Worm (Caenorhabditis elegans) whole organism, midembryonic: ENCODE data around the gene Y54F10AR.2.

Experiments used
- T22C8.4 ChIP-seq: fragments of 200-800 bp; sonication (Bioruptor generic); IDR thresholded peaks from 2 replicates; pipeline ENCODE4 v1.3.6; 2022; ENCODE audit warnings: missing genetic modification characterization, missing compliant biosample characterization
- cog-1 ChIP-seq: sonication (generic microtip); optimal IDR thresholded peaks from 2 replicates; lab custom pipeline; 2016; ENCODE audit warnings: missing genetic modification characterization, missing compliant biosample characterization
- flt-1 ChIP-seq: fragments of 200-800 bp; sonication (Bioruptor generic); IDR thresholded peaks from 2 replicates; pipeline ENCODE4 v1.3.6; 2022; ENCODE audit warnings: missing genetic modification characterization, missing compliant biosample characterization
- klf-2 ChIP-seq: fragments of 200-800 bp; sonication (Bioruptor generic); conservative IDR thresholded peaks from 2 replicates; pipeline ENCODE4 v1.3.6; 2022; ENCODE audit warnings: missing genetic modification reagents, missing genetic modification characterization, missing compliant biosample characterization
- med-1 ChIP-seq: sonication (generic microtip); optimal IDR thresholded peaks from 2 replicates; lab custom pipeline; 2017; ENCODE audit warnings: missing genetic modification characterization, mild to moderate bottlenecking, missing compliant biosample characterization, antibody characterized with exemption, missing genetic modification reagents; ENCODE audit not compliant: insufficient read depth
- tab-1 ChIP-seq: fragments of 200-800 bp; sonication (Bioruptor generic); IDR thresholded peaks from 2 replicates; pipeline ENCODE4 v1.3.6; 2022; ENCODE audit warnings: missing genetic modification characterization, missing compliant biosample characterization
- ztf-23 ChIP-seq: fragments of 200-800 bp; sonication (Bioruptor generic); IDR thresholded peaks from 2 replicates; pipeline ENCODE4 v1.3.6; 2022; ENCODE audit warnings: missing genetic modification reagents, missing genetic modification characterization, missing compliant biosample characterization
- ztf-29 ChIP-seq: fragments of 200-800 bp; sonication (Bioruptor generic); IDR thresholded peaks from 2 replicates; pipeline ENCODE4 v1.3.6; 2022; ENCODE audit warnings: missing genetic modification reagents, missing genetic modification characterization, missing compliant biosample characterization

DNA sequence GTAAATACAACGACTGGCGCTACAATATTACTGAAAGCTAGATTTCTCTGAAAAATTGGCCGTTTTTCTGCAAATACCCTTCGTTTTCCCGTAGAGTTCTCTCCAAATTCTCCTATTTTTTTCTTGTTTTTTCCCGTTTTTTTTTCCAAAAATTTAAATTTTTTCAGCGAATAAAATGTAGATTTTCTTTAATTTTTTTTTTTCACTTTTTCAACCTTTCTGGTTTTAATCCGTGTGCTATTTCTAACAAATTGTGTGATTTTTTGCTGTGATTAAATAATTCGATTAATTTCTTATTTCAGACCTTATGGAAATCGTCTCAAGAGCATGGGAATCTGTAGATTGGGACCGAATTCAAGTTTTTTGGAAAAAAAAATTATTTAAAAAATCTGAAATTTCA lies 41.0 kb downstream of the Y54F10AR.2 start, which contains the start of gene cone-1:
- no peak for TF ChIP-seq ztf-29 (GFP tag; lab: Robert Waterston, UW)
- TF ChIP-seq flt-1 (GFP tag; lab: Robert Waterston, UW), result no peak
- TF ChIP-seq T22C8.4 (GFP tag; lab: Robert Waterston, UW), result no peak
- no peak for TF ChIP-seq tab-1 (GFP tag; lab: Robert Waterston, UW)
- TF ChIP-seq cog-1, result no peak
- TF ChIP-seq ztf-23, result no peak
- no peak for TF ChIP-seq med-1
- no peak for TF ChIP-seq klf-2
